Fruit fly (Drosophila melanogaster): ENCODE data around the gene pch2.

pch2 gene

dm6 chr3R:8577409-8578255 lies 16.1 kb upstream of the pch2 start, which contains the start of gene 5-HT2B (continued):
- no peak for TF ChIP-seq gcm (GFP tag; optimal IDR thresholded peaks at IDR 0.05)
- peak; percentile 27 for TF ChIP-seq Sox102F (GFP tag; optimal IDR thresholded peaks at IDR 0.05)
- no peak for TF ChIP-seq Bdp1 (GFP tag; optimal IDR thresholded peaks at IDR 0.05)
- TF ChIP-seq slbo (GFP tag; IDR thresholded peaks at IDR 0.05), result peak; percentile 50
- peak; percentile 44 for TF ChIP-seq CG6854 (GFP tag; optimal IDR thresholded peaks at IDR 0.05)
- no peak for TF ChIP-seq CG9609 (GFP tag; optimal IDR thresholded peaks at IDR 0.05)
- no peak for TF ChIP-seq grau (tag; optimal IDR thresholded peaks at IDR 0.05)
- no peak for TF ChIP-seq HmgZ (tag; optimal IDR thresholded peaks at IDR 0.05)
- TF ChIP-seq CG9727 (GFP tag; optimal IDR thresholded peaks at IDR 0.05), result peak; percentile 37
- TF ChIP-seq NFAT (GFP tag; IDR thresholded peaks at IDR 0.05), result no peak
- TF ChIP-seq CG11695 (GFP tag; IDR thresholded peaks at IDR 0.05), result 0 out of 3 replicates have a peak, but pooled peaks have one; percentile 9
- peak; percentile 23 for TF ChIP-seq CG10147 (GFP tag; optimal IDR thresholded peaks at IDR 0.05)
- TF ChIP-seq CG1832 (GFP tag; optimal IDR thresholded peaks at IDR 0.05), result no peak
- no peak for TF ChIP-seq bsh (GFP tag; optimal IDR thresholded peaks at IDR 0.05)
- no peak for TF ChIP-seq tna (GFP tag; IDR thresholded peaks at IDR 0.05; ENCODE audit: partially characterized antibody)
- peak; percentile 40 for TF ChIP-seq Hand (GFP tag; optimal IDR thresholded peaks at IDR 0.05)
- TF ChIP-seq CG2202 (tag; optimal IDR thresholded peaks at IDR 0.05), result no peak
- peak; percentile 73 for TF ChIP-seq CG7556 (GFP tag; optimal IDR thresholded peaks at IDR 0.05)
- TF ChIP-seq Dad (GFP tag; optimal IDR thresholded peaks at IDR 0.05), result no peak
- 0 out of 2 replicates have a peak, but pooled peaks have one; percentile 33 for TF ChIP-seq CG14014 (GFP tag; IDR thresholded peaks at IDR 0.05)
- TF ChIP-seq Ptx1 (GFP tag; IDR thresholded peaks at IDR 0.05), result peak; percentile 34; the same call in 1 of the 2 replicates
- no peak for TF ChIP-seq lov (optimal IDR thresholded peaks at IDR 0.05)
- no peak for TF ChIP-seq lov (GFP tag; IDR thresholded peaks at IDR 0.05)
- peak; percentile 44 for TF ChIP-seq CG13296 (GFP tag; optimal IDR thresholded peaks at IDR 0.05)
- TF ChIP-seq CG5953 (GFP tag; IDR thresholded peaks at IDR 0.05), result no peak
- no peak for TF ChIP-seq CG17361 (GFP tag; IDR thresholded peaks at IDR 0.05)
- TF ChIP-seq CG7372 (GFP tag; IDR thresholded peaks at IDR 0.05), result 0 out of 2 replicates have a peak, but pooled peaks have one; percentile 14
- peak; percentile 88 for TF ChIP-seq Deaf1 (tag; optimal IDR thresholded peaks at IDR 0.05)
- TF ChIP-seq CG2120 (GFP tag; optimal IDR thresholded peaks at IDR 0.05), result peak; percentile 49
- no peak for TF ChIP-seq BEAF-32 (GFP tag; optimal IDR thresholded peaks at IDR 0.05)
- TF ChIP-seq CG14050 (GFP tag; IDR thresholded peaks at IDR 0.05), result no peak
- TF ChIP-seq CG12659 (GFP tag; optimal IDR thresholded peaks at IDR 0.05), result peak; percentile 33
- TF ChIP-seq CG6813 (GFP tag; optimal IDR thresholded peaks at IDR 0.05), result peak; percentile 32
- no peak for TF ChIP-seq gcm2 (GFP tag; optimal IDR thresholded peaks at IDR 0.05)
- peak; percentile 13; the same call in 1 of the 2 replicates for TF ChIP-seq CG3847 (GFP tag; IDR thresholded peaks at IDR 0.05)
- TF ChIP-seq CG16813 (GFP tag; IDR thresholded peaks at IDR 0.05; ENCODE audit: partially characterized antibody), result no peak
- TF ChIP-seq Xbp1 (GFP tag; optimal IDR thresholded peaks at IDR 0.05), result peak; percentile 19
- TF ChIP-seq CG8281 (tag; optimal IDR thresholded peaks at IDR 0.05), result no peak
- TF ChIP-seq Rfx (GFP tag; IDR thresholded peaks at IDR 0.05), result peak; percentile 46; the same call in 1 of the 2 replicates
- TF ChIP-seq Dek (tag; optimal IDR thresholded peaks at IDR 0.05), result peak; percentile 26
- no peak for TF ChIP-seq CG8478 (optimal IDR thresholded peaks at IDR 0.05)
- TF ChIP-seq toy (GFP tag; IDR thresholded peaks at IDR 0.05), result no peak
- peak; percentile 34 for TF ChIP-seq NfI (GFP tag; optimal IDR thresholded peaks at IDR 0.05)
- TF ChIP-seq CoRest (tag; optimal IDR thresholded peaks at IDR 0.05), result peak; percentile 22
- TF ChIP-seq Hmr (GFP tag; optimal IDR thresholded peaks at IDR 0.05), result peak; percentile 71
- no peak for TF ChIP-seq CG14965 (GFP tag; optimal IDR thresholded peaks at IDR 0.05; ENCODE audit: borderline replicate concordance)
- peak; percentile 37; the same call in 1 of the 2 replicates for TF ChIP-seq esg (GFP tag; conservative IDR thresholded peaks at IDR 0.05)
- TF ChIP-seq gfzf (GFP tag; optimal IDR thresholded peaks at IDR 0.05), result no peak

Data from whole organism, embryonic.